Worm (Caenorhabditis elegans): ENCODE data around the gene F41C6.6.

DNA sequence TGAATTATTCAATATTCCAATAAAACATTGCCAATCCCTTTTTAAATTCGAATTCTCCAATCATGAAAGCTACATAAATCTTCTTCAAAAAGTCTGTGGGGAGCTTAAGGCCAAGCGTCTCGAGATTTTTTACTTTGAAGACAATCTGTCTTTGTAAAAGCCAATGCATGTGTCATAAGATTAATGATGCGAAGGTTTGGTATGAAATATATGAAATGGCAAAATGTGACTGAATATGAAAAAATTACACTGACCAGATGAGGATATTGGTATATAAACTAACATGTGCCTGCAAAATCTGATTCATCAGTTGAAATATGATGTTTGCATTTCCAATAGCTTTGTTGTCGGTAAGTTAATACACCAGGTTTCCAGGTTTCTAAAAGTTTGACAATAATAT lies 35.8 kb downstream of the F41C6.6 start, which contains the start of gene C53B7.2:
- TF ChIP-seq cnd-1 (tag; optimal IDR thresholded peaks at IDR 0.05): no peak
- TF ChIP-seq ces-1 (GFP tag; optimal IDR thresholded peaks at IDR 0.05): no peak
- TF ChIP-seq sptf-1 (tag; optimal IDR thresholded peaks at IDR 0.05): no peak
- no peak for TF ChIP-seq pha-4 (tag; optimal IDR thresholded peaks at IDR 0.05)
- TF ChIP-seq lin-13 (tag; optimal IDR thresholded peaks at IDR 0.05): no peak

Data from whole organism, mixed stage, embryonic.